Fruit fly (Drosophila melanogaster): ENCODE results near the gene NimC4.
A peak's percentile ranks its signal among the peaks of the same experiment; 100 is the strongest.

Gene NimC4

dm6 chr2L:14024051-14024745 lies 23.2 kb upstream of the NimC4 start (continued):
- TF ChIP-seq caup (GFP tag; optimal IDR thresholded peaks at IDR 0.05; ENCODE audit: severe bottlenecking) (peak; percentile 100), CG8359 (GFP tag; optimal IDR thresholded peaks at IDR 0.05; ENCODE audit: borderline replicate concordance) (peak; percentile 97), CG11456 (GFP tag; IDR thresholded peaks at IDR 0.05) (peak; percentile 99), Taf1 (GFP tag; IDR thresholded peaks at IDR 0.05) (peak; percentile 93), Pdp1 (GFP tag; optimal IDR thresholded peaks at IDR 0.05) (peak; percentile 95 to 98), kay (GFP tag; optimal IDR thresholded peaks at IDR 0.05) (peak; percentile 99), MTF-1 (GFP tag; optimal IDR thresholded peaks at IDR 0.05; ENCODE audit: borderline replicate concordance) (peak; percentile 100), maf-S (GFP tag; optimal IDR thresholded peaks at IDR 0.05) (peak; percentile 99), dan (GFP tag; IDR thresholded peaks at IDR 0.05) (0 out of 2 replicates have a peak, but pooled peaks have one; percentile 29), Sry-β (GFP tag; optimal IDR thresholded peaks at IDR 0.05) (peak; percentile 85), PHDP (tag; optimal IDR thresholded peaks at IDR 0.05) (peak; percentile 99), CG10321 (GFP tag; IDR thresholded peaks at IDR 0.05) (peak; percentile 89), Lim3 (GFP tag; IDR thresholded peaks at IDR 0.05) (peak; percentile 91), CG9215 (GFP tag; IDR thresholded peaks at IDR 0.05) (peak; percentile 83), CG16779 (GFP tag; IDR thresholded peaks at IDR 0.05) (peak; percentile 97), dati (GFP tag; IDR thresholded peaks at IDR 0.05) (peak; percentile 97), CG1603 (tag; optimal IDR thresholded peaks at IDR 0.05) (peak; percentile 99), CG2875 (GFP tag; optimal IDR thresholded peaks at IDR 0.05) (peak; percentile 100), croc (GFP tag; conservative IDR thresholded peaks at IDR 0.05) (peak; percentile 93), al (GFP tag; IDR thresholded peaks at IDR 0.05) (peak; percentile 83), Neu2 (GFP tag; optimal IDR thresholded peaks at IDR 0.05; ENCODE audit: borderline replicate concordance) (peak; percentile 94), CG32772 (GFP tag; IDR thresholded peaks at IDR 0.05) (peak; percentile 96), CG18476 (GFP tag; optimal IDR thresholded peaks at IDR 0.05) (peak; percentile 98), CG17802 (tag; optimal IDR thresholded peaks at IDR 0.05) (peak; percentile 94), E2f2 (GFP tag; IDR thresholded peaks at IDR 0.05) (peak; percentile 87), gce (GFP tag; IDR thresholded peaks at IDR 0.05) (peak; percentile 100), CG2199 (GFP tag; IDR thresholded peaks at IDR 0.05) (peak; percentile 99), ftz-f1 (GFP tag; optimal IDR thresholded peaks at IDR 0.05) (peak; percentile 82), CG4424 (GFP tag; optimal IDR thresholded peaks at IDR 0.05) (peak; percentile 98), zfh2 (GFP tag; optimal IDR thresholded peaks at IDR 0.05) (peak; percentile 91), nerfin-2 (GFP tag; IDR thresholded peaks at IDR 0.05; ENCODE audit: partially characterized antibody) (no peak), C15 (GFP tag; IDR thresholded peaks at IDR 0.05) (peak; percentile 96), scrt (GFP tag; optimal IDR thresholded peaks at IDR 0.05) (peak; percentile 98), twi (tag; optimal IDR thresholded peaks at IDR 0.05) (peak; percentile 99), CG10959 (GFP tag; IDR thresholded peaks at IDR 0.05) (peak; percentile 98; the same call in 1 of the 2 replicates), phol (tag; optimal IDR thresholded peaks at IDR 0.05) (peak; percentile 74), Sox102F (GFP tag; optimal IDR thresholded peaks at IDR 0.05) (peak; percentile 99), Rx (GFP tag; IDR thresholded peaks at IDR 0.05) (peak; percentile 97), stc (GFP tag; IDR thresholded peaks at IDR 0.05) (peak; percentile 98), slbo (GFP tag; IDR thresholded peaks at IDR 0.05) (peak; percentile 91), fru (optimal IDR thresholded peaks at IDR 0.05) (no peak), pita (GFP tag; optimal IDR thresholded peaks at IDR 0.05) (no peak), zen2 (GFP tag; IDR thresholded peaks at IDR 0.05; ENCODE audit: partially characterized antibody) (no peak), row (GFP tag; IDR thresholded peaks at IDR 0.05) (peak; percentile 19; the same call in 2 of the 3 replicates), Opbp (GFP tag; IDR thresholded peaks at IDR 0.05; ENCODE audit: partially characterized antibody) (no peak), Fer3 (tag; optimal IDR thresholded peaks at IDR 0.05) (peak; percentile 99), Scr (GFP tag; IDR thresholded peaks at IDR 0.05; ENCODE audit: partially characterized antibody) (no peak; the same call in 1 of the 2 replicates), CG1832 (GFP tag; optimal IDR thresholded peaks at IDR 0.05) (no peak), Nf-YA (GFP tag; IDR thresholded peaks at IDR 0.05) (peak; percentile 99)
